Worm (Caenorhabditis elegans): ENCODE results near the gene nhr-180.
"Not testable (repeated sequence)": the region's sequence is repeated elsewhere in the genome, so short reads cannot be mapped to it uniquely, and the experiment has no call there.

DNA sequence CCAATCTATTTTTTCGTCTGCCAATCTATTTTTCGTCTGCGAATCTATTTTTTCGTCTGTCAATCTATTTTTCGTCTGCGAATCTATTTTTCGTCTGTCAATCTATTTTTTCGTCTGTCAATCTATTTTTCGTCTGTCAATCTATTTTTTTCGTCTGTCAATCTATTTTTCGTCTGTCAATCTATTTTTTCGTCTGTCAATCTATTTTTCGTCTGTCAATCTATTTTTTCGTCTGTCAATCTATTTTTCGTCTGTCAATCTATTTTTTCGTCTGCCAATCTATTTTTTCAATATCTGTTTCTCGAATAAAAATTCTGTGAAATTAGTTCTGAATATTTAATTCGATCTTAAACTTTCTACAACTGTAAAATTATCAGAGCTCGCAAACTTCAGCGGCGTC lies 9.2 kb downstream of the nhr-180 start:
- not testable (repeated sequence) for TF ChIP-seq chd-7 (tag; optimal IDR thresholded peaks at IDR 0.05); akir-1 (GFP tag; optimal IDR thresholded peaks at IDR 0.05); cebp-2 (GFP tag; IDR thresholded peaks at IDR 0.05); unc-62 (GFP tag; optimal IDR thresholded peaks at IDR 0.05)

All from whole organism, young adult.